Fruit fly (Drosophila melanogaster) whole organism, pupa: ENCODE results near the gene Phlpp.

ENCODE experiments used
- CG10348 ChIP-seq: fragments of 200-800 bp; sonication (Bioruptor generic); IDR thresholded peaks from 2 replicates; pipeline ENCODE4 v1.3.6; 2022; ENCODE audit warnings: missing biosample characterization, missing genetic modification characterization
- CG12605 ChIP-seq: fragments of 200-800 bp; sonication (Bioruptor generic); IDR thresholded peaks from 2 replicates; pipeline ENCODE4 v1.3.6; 2022; ENCODE audit warnings: missing biosample characterization, missing genetic modification characterization
- CG13204 ChIP-seq: fragments of 200-800 bp; sonication (Bioruptor generic); optimal IDR thresholded peaks from 2 replicates; lab custom pipeline; 2018; ENCODE audit warnings: missing biosample characterization, mild to moderate bottlenecking, missing genetic modification characterization, moderate library complexity
- CG14655 ChIP-seq: fragments of 200-800 bp; sonication (Bioruptor generic); optimal IDR thresholded peaks from 3 replicates; lab custom pipeline; 2017; ENCODE audit warnings: mild to moderate bottlenecking, missing biosample characterization, missing genetic modification reagents, missing genetic modification characterization
- CG15710 ChIP-seq: fragments of 200-800 bp; sonication (Bioruptor generic); optimal IDR thresholded peaks from 2 replicates; lab custom pipeline; 2018; ENCODE audit warnings: missing biosample characterization, mild to moderate bottlenecking, missing genetic modification characterization, moderate library complexity
- CG17806 ChIP-seq: fragments of 200-800 bp; sonication (Bioruptor generic); optimal IDR thresholded peaks from 2 replicates; lab custom pipeline; 2018; ENCODE audit warnings: missing biosample characterization, mild to moderate bottlenecking, missing genetic modification characterization, moderate library complexity
- CG32121 ChIP-seq: fragments of 200-800 bp; sonication (Bioruptor generic); IDR thresholded peaks from 2 replicates; pipeline ENCODE4 v1.3.6; 2022; ENCODE audit warnings: missing biosample characterization, missing genetic modification characterization
- CG34367 ChIP-seq: fragments of 200-800 bp; sonication (Bioruptor generic); optimal IDR thresholded peaks from 2 replicates; lab custom pipeline; 2018; ENCODE audit warnings: missing biosample characterization, mild to moderate bottlenecking, missing genetic modification characterization
- CG4496 ChIP-seq: fragments of 200-800 bp; sonication (Bioruptor generic); IDR thresholded peaks from 3 replicates; pipeline ENCODE4 v1.3.6; 2022; ENCODE audit warnings: missing biosample characterization, missing genetic modification characterization
- CG8159 ChIP-seq: fragments of 200-800 bp; sonication (Bioruptor generic); optimal IDR thresholded peaks from 3 replicates; lab custom pipeline; 2018; ENCODE audit warnings: missing biosample characterization, mild to moderate bottlenecking, missing genetic modification characterization, moderate library complexity
- CG8301 ChIP-seq: fragments of 200-800 bp; sonication (Bioruptor generic); optimal IDR thresholded peaks from 2 replicates; lab custom pipeline; 2018; ENCODE audit warnings: missing biosample characterization, mild to moderate bottlenecking, missing genetic modification characterization
- CG9948 ChIP-seq: fragments of 200-800 bp; sonication (Bioruptor generic); optimal IDR thresholded peaks from 2 replicates; lab custom pipeline; 2018; ENCODE audit warnings: missing biosample characterization, mild to moderate bottlenecking, missing genetic modification characterization, moderate library complexity
- D1 ChIP-seq: fragments of 200-800 bp; sonication (Bioruptor generic); optimal IDR thresholded peaks from 2 replicates; lab custom pipeline; 2018; ENCODE audit warnings: missing biosample characterization, mild to moderate bottlenecking, missing genetic modification characterization, moderate library complexity
- EcR ChIP-seq: fragments of 200-800 bp; sonication (Bioruptor generic); optimal IDR thresholded peaks from 3 replicates; lab custom pipeline; 2019; ENCODE audit warnings: missing biosample characterization, missing genetic modification characterization, mild to moderate bottlenecking, moderate library complexity, missing genetic modification reagents
- Ets98B ChIP-seq: fragments of 200-800 bp; sonication (Bioruptor generic); IDR thresholded peaks from 2 replicates; pipeline ENCODE4 v1.3.6; 2022; ENCODE audit warnings: missing biosample characterization, missing genetic modification characterization
- Pif1A ChIP-seq: fragments of 200-800 bp; sonication (Bioruptor generic); optimal IDR thresholded peaks from 3 replicates; lab custom pipeline; 2016; ENCODE audit warnings: missing biosample characterization, missing genetic modification characterization
- Pif1B ChIP-seq: fragments of 200-800 bp; sonication (Bioruptor generic); optimal IDR thresholded peaks from 3 replicates; lab custom pipeline; 2016; ENCODE audit warnings: missing biosample characterization, missing genetic modification characterization
- Snoo ChIP-seq: fragments of 200-800 bp; sonication (Bioruptor generic); optimal IDR thresholded peaks from 3 replicates; lab custom pipeline; 2017; ENCODE audit warnings: missing biosample characterization, mild to moderate bottlenecking, missing genetic modification characterization, inconsistent platforms
- fd96Ca ChIP-seq: fragments of 200-800 bp; sonication (Bioruptor generic); IDR thresholded peaks from 3 replicates; pipeline ENCODE4 v1.3.6; 2022; ENCODE audit warnings: missing biosample characterization, missing genetic modification characterization
- gl ChIP-seq: fragments of 200-800 bp; sonication (Bioruptor generic); optimal IDR thresholded peaks from 2 replicates; lab custom pipeline; 2018; ENCODE audit warnings: missing biosample characterization, mild to moderate bottlenecking, missing genetic modification characterization
- rn ChIP-seq: fragments of 200-800 bp; sonication (Bioruptor generic); IDR thresholded peaks from 2 replicates; pipeline ENCODE4 v1.3.6; 2022; ENCODE audit warnings: missing biosample characterization, missing genetic modification characterization

Gene Phlpp

dm6 chr2L:19069548-19070145 is 10.7 kb downstream of the Phlpp start, which contains the start of gene CG10702:
Gene CG10702 (minus strand): TSS chr2L:19069851.
- no peak for TF ChIP-seq Ets98B
- TF ChIP-seq CG34367 (tag; lab: Kevin White, UChicago), result no peak
- TF ChIP-seq fd96Ca (GFP tag; lab: Robert Waterston, UW), result peak; percentile 64; the same call in 2 of the 3 replicates
- no peak for TF ChIP-seq Snoo
- TF ChIP-seq gl (tag; lab: Kevin White, UChicago), result no peak

DNA sequence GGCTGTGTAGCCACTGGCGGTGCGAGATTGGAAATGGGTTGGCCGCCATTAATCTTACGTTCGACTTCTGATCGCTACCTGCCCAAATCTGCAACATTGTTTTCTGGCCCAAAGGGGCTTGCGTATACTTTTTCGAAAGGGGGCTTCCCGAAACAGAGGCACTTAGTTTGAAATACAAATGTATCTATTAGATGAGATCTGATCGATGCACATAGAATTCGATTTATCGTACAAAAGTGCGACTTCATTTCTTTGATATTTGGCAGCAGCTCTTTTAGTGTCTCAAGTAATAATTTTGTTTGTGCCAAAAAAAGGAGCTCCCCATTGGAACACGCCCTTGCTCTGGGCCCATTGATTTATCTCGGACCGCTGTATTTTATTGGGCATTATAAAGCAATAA is 12.8 kb downstream of the Phlpp start:
- TF ChIP-seq gl (tag; lab: Kevin White, UChicago), result no peak
- TF ChIP-seq EcR (GFP tag; lab: Kevin White, UChicago), result no peak
- TF ChIP-seq rn (GFP tag; lab: Robert Waterston, UW), result no peak
- no peak for TF ChIP-seq CG17806 (tag; lab: Kevin White, UChicago)
- TF ChIP-seq CG32121 (GFP tag; lab: Robert Waterston, UW), result no peak
- TF ChIP-seq, all 21 proteins: peak for 0

DNA sequence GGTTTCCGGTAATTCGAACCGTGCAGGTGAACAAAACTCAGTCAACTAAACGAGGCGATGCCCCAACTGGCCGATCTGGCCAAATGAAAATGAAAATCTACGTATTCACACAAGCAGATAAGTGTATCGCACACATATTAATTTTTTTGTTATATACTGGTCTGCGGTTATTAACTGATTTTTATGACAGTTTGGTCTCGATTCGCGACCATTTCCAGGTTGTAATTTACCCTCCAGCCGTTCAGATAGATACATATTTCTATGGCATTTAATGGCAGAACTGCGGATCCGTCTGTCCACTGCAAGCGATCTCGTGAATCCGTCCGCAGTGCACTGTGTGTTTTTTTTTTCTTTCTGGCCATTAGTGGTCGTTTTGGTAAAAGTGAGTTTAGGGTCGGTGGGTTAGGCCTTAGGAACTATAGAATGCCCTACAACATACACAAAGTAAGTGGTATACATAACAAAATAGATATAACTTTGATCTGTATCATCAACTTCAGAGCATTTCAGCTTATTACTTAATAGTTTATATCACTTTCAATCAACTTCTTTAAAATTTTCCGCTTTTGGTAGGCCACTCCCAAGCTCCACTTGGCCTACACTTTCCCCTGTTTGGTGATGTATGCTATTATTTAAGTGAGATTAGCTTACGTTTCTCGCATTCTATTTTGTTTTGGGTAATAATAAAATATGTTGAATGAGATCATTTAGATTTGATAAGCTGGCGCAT is 15.3 kb downstream of the Phlpp start, which contains the start of gene CG17572:
TSS of gene CG17572 (minus strand) at position 51 of the 730 bp plus-strand sequence.
- TF ChIP-seq CG4496 (GFP tag; lab: Robert Waterston, UW) (no peak), rn (GFP tag; lab: Robert Waterston, UW) (no peak)
- TF ChIP-seq, all 21 proteins: peak for 0

dm6 chr2L:19078928-19079327 is 20.0 kb downstream of the Phlpp start, which contains the start of gene CG10700:
Gene CG10700 (minus strand): TSS chr2L:19079028.
- TF ChIP-seq EcR (GFP tag; lab: Kevin White, UChicago), result no peak
- no peak for TF ChIP-seq Pif1A (GFP tag; lab: Kevin White, UChicago)
- TF ChIP-seq CG10348 (GFP tag; lab: Robert Waterston, UW), result no peak

DNA sequence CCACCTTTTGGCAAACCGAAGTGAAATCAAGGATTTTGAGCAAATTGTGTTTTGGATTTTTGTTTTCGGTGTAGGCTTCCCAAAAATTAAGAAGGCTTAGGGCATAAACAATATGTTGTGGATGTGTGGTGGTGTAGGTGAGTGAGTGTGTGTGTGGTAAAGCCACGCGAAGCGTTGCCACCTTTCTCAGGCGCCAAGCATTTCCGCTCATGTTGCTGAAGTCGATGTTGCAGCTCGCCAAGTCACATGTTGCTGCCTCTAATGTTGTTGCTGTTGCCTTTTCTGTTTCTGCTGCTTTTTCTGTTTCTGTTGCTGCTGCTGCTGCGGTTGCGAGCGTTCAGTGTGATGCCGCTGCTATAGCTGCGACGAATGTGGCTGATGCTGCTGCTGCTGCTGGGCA is 20.8 kb downstream of the Phlpp start:
- no peak for TF ChIP-seq rn (GFP tag; lab: Robert Waterston, UW)
- no peak for TF ChIP-seq CG4496 (GFP tag; lab: Robert Waterston, UW)
- no peak for TF ChIP-seq gl (tag; lab: Kevin White, UChicago)
- TF ChIP-seq CG13204 (GFP tag; lab: Kevin White, UChicago), result no peak
- TF ChIP-seq D1, result no peak
- TF ChIP-seq CG9948, result no peak
- no peak for TF ChIP-seq CG8301 (tag; lab: Kevin White, UChicago)
- TF ChIP-seq Ets98B, result no peak
- no peak for TF ChIP-seq fd96Ca (GFP tag; lab: Robert Waterston, UW)
- no peak for TF ChIP-seq CG8159 (tag; lab: Kevin White, UChicago)
- TF ChIP-seq Snoo, result no peak
- no peak for TF ChIP-seq CG34367 (tag; lab: Kevin White, UChicago)
- no peak for TF ChIP-seq Pif1A (GFP tag; lab: Kevin White, UChicago)
- no peak for TF ChIP-seq Pif1B (GFP tag; lab: Kevin White, UChicago)
- no peak for TF ChIP-seq CG15710 (tag; lab: Kevin White, UChicago)
- TF ChIP-seq CG17806 (tag; lab: Kevin White, UChicago), result no peak
- no peak for TF ChIP-seq CG12605 (GFP tag; lab: Robert Waterston, UW)

DNA sequence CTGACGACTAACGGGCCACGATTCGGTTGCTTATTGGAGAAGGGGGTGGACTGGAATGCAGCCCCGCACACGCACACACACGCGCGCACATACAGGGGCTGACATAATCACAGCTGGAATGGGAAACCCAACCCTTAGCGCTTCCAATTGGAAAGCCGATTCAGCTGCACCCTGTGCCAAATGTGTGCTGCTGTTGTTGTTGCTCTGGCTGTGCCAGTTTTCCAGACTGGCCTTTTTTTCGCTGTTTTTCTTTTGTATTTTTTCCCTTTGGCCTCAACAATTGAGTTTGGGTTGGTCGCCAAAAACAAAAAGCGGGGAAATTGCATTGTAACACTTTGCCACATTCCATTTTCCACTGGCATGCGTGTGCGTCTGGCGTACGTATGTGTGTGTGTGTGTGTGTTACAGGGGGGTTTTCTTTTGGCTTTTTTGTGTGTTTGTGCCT is 24.4 kb downstream of the Phlpp start:
- no peak for TF ChIP-seq CG12605 (GFP tag; lab: Robert Waterston, UW)
- TF ChIP-seq rn (GFP tag; lab: Robert Waterston, UW), result no peak
- no peak for TF ChIP-seq EcR (GFP tag; lab: Kevin White, UChicago)
- TF ChIP-seq gl (tag; lab: Kevin White, UChicago), result no peak
- no peak for TF ChIP-seq CG10348 (GFP tag; lab: Robert Waterston, UW)
- TF ChIP-seq CG32121 (GFP tag; lab: Robert Waterston, UW), result no peak
- TF ChIP-seq Snoo, result no peak
- no peak for TF ChIP-seq CG9948
- TF ChIP-seq CG4496 (GFP tag; lab: Robert Waterston, UW), result no peak
- no peak for TF ChIP-seq CG17806 (tag; lab: Kevin White, UChicago)
- no peak for TF ChIP-seq CG34367 (tag; lab: Kevin White, UChicago)

DNA sequence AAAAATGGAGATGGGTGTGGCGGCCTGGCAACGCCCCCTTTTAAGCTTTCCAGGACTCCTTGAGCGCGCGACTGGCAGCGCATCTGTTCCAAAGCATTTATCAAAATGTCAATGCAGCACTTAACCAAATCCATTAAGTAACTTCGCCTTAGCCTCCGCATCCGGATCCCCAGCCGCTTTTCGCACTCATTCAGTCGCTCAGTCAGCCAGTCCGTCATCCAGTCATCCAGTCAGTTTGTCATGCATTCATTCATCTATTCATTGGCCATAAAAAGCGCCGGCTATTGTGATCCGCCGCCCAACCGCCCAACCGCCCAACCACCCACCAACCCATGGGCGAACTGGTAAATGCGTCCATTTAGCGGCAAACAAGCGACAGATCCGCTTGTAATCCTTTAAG is 30.0 kb downstream of the Phlpp start:
- TF ChIP-seq rn (GFP tag; lab: Robert Waterston, UW), result no peak
- no peak for TF ChIP-seq Snoo
- TF ChIP-seq CG32121 (GFP tag; lab: Robert Waterston, UW), result no peak
- TF ChIP-seq CG12605 (GFP tag; lab: Robert Waterston, UW), result no peak
- TF ChIP-seq gl (tag; lab: Kevin White, UChicago), result no peak
- no peak for TF ChIP-seq CG10348 (GFP tag; lab: Robert Waterston, UW)
- TF ChIP-seq CG8159 (tag; lab: Kevin White, UChicago), result no peak
- no peak for TF ChIP-seq Ets98B
- TF ChIP-seq CG9948, result no peak
- no peak for TF ChIP-seq EcR (GFP tag; lab: Kevin White, UChicago)
- no peak for TF ChIP-seq CG15710 (tag; lab: Kevin White, UChicago)
- TF ChIP-seq Pif1A (GFP tag; lab: Kevin White, UChicago), result no peak
- no peak for TF ChIP-seq CG14655 (GFP tag; lab: Kevin White, UChicago)
- TF ChIP-seq Pif1B (GFP tag; lab: Kevin White, UChicago), result no peak
